Fruit fly (Drosophila melanogaster) whole organism, embryonic: ENCODE data around the gene CG13127.

Experiments
- Abd-B ChIP-seq: fragments of 200-800 bp; sonication (Bioruptor generic); optimal IDR thresholded peaks from 2 replicates; lab custom pipeline; 2018; ENCODE audit warnings: missing biosample characterization, mild to moderate bottlenecking, missing genetic modification characterization, moderate library complexity
- Atf3 ChIP-seq: fragments of 200-800 bp; sonication (Bioruptor generic); optimal IDR thresholded peaks from 3 replicates; lab custom pipeline; 2016; ENCODE audit warnings: missing biosample characterization, missing genetic modification characterization
- CG10274 ChIP-seq: fragments of 200-800 bp; sonication (Bioruptor generic); optimal IDR thresholded peaks from 3 replicates; lab custom pipeline; 2017; ENCODE audit warnings: missing biosample characterization, mild to moderate bottlenecking, missing genetic modification characterization
- CG10366 ChIP-seq: fragments of 200-800 bp; sonication (Bioruptor generic); IDR thresholded peaks from 2 replicates; pipeline ENCODE4 v1.3.6; 2022; ENCODE audit warnings: missing biosample characterization, missing genetic modification characterization
- CG12104 ChIP-seq: fragments of 200-800 bp; sonication (Bioruptor generic); optimal IDR thresholded peaks from 3 replicates; lab custom pipeline; 2016; ENCODE audit warnings: missing biosample characterization, missing genetic modification characterization
- CG13123 ChIP-seq: fragments of 200-800 bp; sonication (Bioruptor generic); optimal IDR thresholded peaks from 2 replicates; lab custom pipeline; 2016; ENCODE audit warnings: missing biosample characterization, missing genetic modification characterization
- CG18262 ChIP-seq: fragments of 200-800 bp; optimal IDR thresholded peaks from 3 replicates; lab custom pipeline; 2019; ENCODE audit warnings: missing biosample characterization, mild to moderate bottlenecking, missing genetic modification characterization, moderate library complexity
- CG18599 ChIP-seq: fragments of 200-800 bp; sonication (Bioruptor generic); optimal IDR thresholded peaks from 3 replicates; lab custom pipeline; 2017; ENCODE audit warnings: missing biosample characterization, missing genetic modification characterization, mild to moderate bottlenecking, moderate library complexity, missing genetic modification reagents
- CG2129 ChIP-seq: fragments of 200-800 bp; sonication (Bioruptor generic); IDR thresholded peaks from 2 replicates; pipeline ENCODE4 v1.3.6; 2022; ENCODE audit warnings: missing biosample characterization, missing genetic modification characterization; ENCODE audit not compliant: partially characterized antibody
- CG3407 ChIP-seq: fragments of 200-800 bp; sonication (Bioruptor generic); optimal IDR thresholded peaks from 2 replicates; lab custom pipeline; 2018; ENCODE audit warnings: missing biosample characterization, mild to moderate bottlenecking, missing genetic modification characterization
- CG3995 ChIP-seq: fragments of 200-800 bp; sonication (Bioruptor generic); optimal IDR thresholded peaks from 3 replicates; lab custom pipeline; 2016; ENCODE audit warnings: missing biosample characterization, missing genetic modification characterization
- CG4820 ChIP-seq: fragments of 200-800 bp; sonication (Bioruptor generic); optimal IDR thresholded peaks from 3 replicates; lab custom pipeline; 2016; ENCODE audit warnings: missing biosample characterization, missing genetic modification characterization
- CG5180 ChIP-seq: fragments of 200-800 bp; sonication (Bioruptor generic); optimal IDR thresholded peaks from 3 replicates; lab custom pipeline; 2017; ENCODE audit warnings: missing biosample characterization, missing genetic modification characterization, mild to moderate bottlenecking, moderate library complexity, missing genetic modification reagents
- CG6683 ChIP-seq: fragments of 200-800 bp; sonication (Bioruptor generic); optimal IDR thresholded peaks from 2 replicates; lab custom pipeline; 2017; ENCODE audit warnings: missing biosample characterization, mild to moderate bottlenecking, missing genetic modification characterization, missing genetic modification reagents
- CG6854 ChIP-seq: fragments of 200-800 bp; sonication (Bioruptor generic); optimal IDR thresholded peaks from 3 replicates; lab custom pipeline; 2017; ENCODE audit warnings: missing biosample characterization, mild to moderate bottlenecking, missing genetic modification characterization
- CG7928 ChIP-seq: fragments of 200-800 bp; sonication (Bioruptor generic); optimal IDR thresholded peaks from 2 replicates; lab custom pipeline; 2017; ENCODE audit warnings: missing biosample characterization, mild to moderate bottlenecking, missing genetic modification characterization
- CG8388 ChIP-seq: fragments of 200-800 bp; sonication (Bioruptor generic); optimal IDR thresholded peaks from 2 replicates; lab custom pipeline; 2019; ENCODE audit warnings: missing biosample characterization, mild to moderate bottlenecking, missing genetic modification characterization, moderate library complexity
- Dad ChIP-seq: fragments of 200-800 bp; sonication (Bioruptor generic); optimal IDR thresholded peaks from 3 replicates; lab custom pipeline; 2016; ENCODE audit warnings: missing biosample characterization, missing genetic modification characterization
- Doc3 ChIP-seq: fragments of 200-800 bp; sonication (Bioruptor generic); IDR thresholded peaks from 3 replicates; pipeline ENCODE4 v1.3.6; 2022; ENCODE audit warnings: missing biosample characterization, missing genetic modification characterization; ENCODE audit not compliant: partially characterized antibody
- E2f2 ChIP-seq: fragments of 200-800 bp; sonication (Bioruptor generic); IDR thresholded peaks from 2 replicates; pipeline ENCODE4 v1.3.6; 2022; ENCODE audit warnings: missing biosample characterization, missing genetic modification characterization
- HLHmδ ChIP-seq: fragments of 200-800 bp; sonication (Bioruptor generic); optimal IDR thresholded peaks from 2 replicates; lab custom pipeline; 2018; ENCODE audit warnings: missing biosample characterization, mild to moderate bottlenecking, missing genetic modification characterization, moderate library complexity
- Jarid2 ChIP-seq: fragments of 200-800 bp; sonication (Bioruptor generic); optimal IDR thresholded peaks from 3 replicates; lab custom pipeline; 2017; ENCODE audit warnings: mild to moderate bottlenecking, missing biosample characterization, missing genetic modification reagents, missing genetic modification characterization
- NC2β ChIP-seq: fragments of 200-800 bp; sonication (Bioruptor generic); optimal IDR thresholded peaks from 2 replicates; lab custom pipeline; 2016; ENCODE audit warnings: missing biosample characterization, missing genetic modification characterization
- NFAT ChIP-seq: fragments of 200-800 bp; sonication (Bioruptor generic); IDR thresholded peaks from 2 replicates; pipeline ENCODE4 v1.3.6; 2022; ENCODE audit warnings: missing biosample characterization, missing genetic modification characterization
- Nf-YC ChIP-seq: fragments of 200-800 bp; optimal IDR thresholded peaks from 3 replicates; lab custom pipeline; 2019; ENCODE audit warnings: missing biosample characterization, mild to moderate bottlenecking, missing genetic modification characterization, moderate library complexity
- Ptx1 ChIP-seq: fragments of 200-800 bp; sonication (Bioruptor generic); IDR thresholded peaks from 2 replicates; pipeline ENCODE4 v1.3.6; 2022; ENCODE audit warnings: missing biosample characterization, missing genetic modification characterization
- Scr ChIP-seq: fragments of 200-800 bp; sonication (Bioruptor generic); IDR thresholded peaks from 2 replicates; pipeline ENCODE4 v1.3.6; 2022; ENCODE audit warnings: missing biosample characterization, missing genetic modification characterization; ENCODE audit not compliant: partially characterized antibody
- caup ChIP-seq: fragments of 200-800 bp; sonication (Bioruptor generic); optimal IDR thresholded peaks from 3 replicates; lab custom pipeline; 2017; ENCODE audit warnings: missing biosample characterization, mild to moderate bottlenecking, missing genetic modification characterization, moderate library complexity; ENCODE audit not compliant: severe bottlenecking
- dan ChIP-seq: fragments of 200-800 bp; sonication (Bioruptor generic); IDR thresholded peaks from 2 replicates; pipeline ENCODE4 v1.3.6; 2022; ENCODE audit warnings: missing biosample characterization, missing genetic modification characterization
- dimm ChIP-seq: fragments of 200-800 bp; sonication (Bioruptor generic); IDR thresholded peaks from 2 replicates; pipeline ENCODE4 v1.3.6; 2022; ENCODE audit warnings: missing biosample characterization, missing genetic modification characterization
- eyg ChIP-seq: fragments of 200-800 bp; sonication (Bioruptor generic); optimal IDR thresholded peaks from 3 replicates; lab custom pipeline; 2016; ENCODE audit warnings: missing biosample characterization, missing genetic modification characterization
- fd102C ChIP-seq: fragments of 200-800 bp; sonication (Bioruptor generic); optimal IDR thresholded peaks from 2 replicates; lab custom pipeline; 2018; ENCODE audit warnings: missing biosample characterization, mild to moderate bottlenecking, missing genetic modification characterization, moderate library complexity
- ftz-f1 ChIP-seq: fragments of 200-800 bp; sonication (Bioruptor generic); optimal IDR thresholded peaks from 2 replicates; lab custom pipeline; 2016; ENCODE audit warnings: missing biosample characterization, missing genetic modification characterization
- fu2 ChIP-seq: fragments of 200-800 bp; sonication (Bioruptor generic); optimal IDR thresholded peaks from 2 replicates; lab custom pipeline; 2016; ENCODE audit warnings: missing biosample characterization, missing genetic modification characterization
- gfzf ChIP-seq: fragments of 200-800 bp; sonication (Bioruptor generic); optimal IDR thresholded peaks from 2 replicates; lab custom pipeline; 2016; ENCODE audit warnings: missing biosample characterization, mild to moderate bottlenecking, missing genetic modification characterization, moderate library complexity
- h ChIP-seq: fragments of >200 bp; optimal IDR thresholded peaks from 2 replicates; lab custom pipeline; 2017
- insv ChIP-seq, 2 experiments: fragments of 200-800 bp; sonication (Bioruptor generic); optimal IDR thresholded peaks; 3 replicates each; lab custom pipeline; 2016 to 2018; ENCODE audit warnings: missing biosample characterization in 2 of 2, missing genetic modification characterization in 2 of 2
- klu ChIP-seq: fragments of 200-800 bp; sonication (Bioruptor generic); IDR thresholded peaks from 2 replicates; pipeline ENCODE4 v1.3.6; 2022; ENCODE audit warnings: missing biosample characterization, missing genetic modification characterization
- lmd ChIP-seq: fragments of 200-800 bp; sonication (Bioruptor generic); IDR thresholded peaks from 2 replicates; pipeline ENCODE4 v1.3.6; 2022; ENCODE audit warnings: missing biosample characterization, missing genetic modification characterization
- onecut ChIP-seq: fragments of 200-800 bp; sonication (Bioruptor generic); IDR thresholded peaks from 2 replicates; pipeline ENCODE4 v1.3.6; 2022; ENCODE audit warnings: missing biosample characterization, missing genetic modification characterization
- pho ChIP-seq: fragments of 200-800 bp; sonication (Bioruptor generic); optimal IDR thresholded peaks from 2 replicates; lab custom pipeline; 2016; ENCODE audit warnings: missing biosample characterization, missing genetic modification characterization
- pita ChIP-seq: fragments of 200-800 bp; sonication (Bioruptor generic); optimal IDR thresholded peaks from 2 replicates; lab custom pipeline; 2017; ENCODE audit warnings: missing biosample characterization, mild to moderate bottlenecking, missing genetic modification characterization
- sna ChIP-seq: fragments of 200-800 bp; sonication (Bioruptor generic); IDR thresholded peaks from 2 replicates; pipeline ENCODE4 v1.3.6; 2022; ENCODE audit warnings: missing biosample characterization, missing genetic modification characterization; ENCODE audit not compliant: partially characterized antibody
- tin ChIP-seq: fragments of 200-800 bp; sonication (Bioruptor generic); optimal IDR thresholded peaks from 3 replicates; lab custom pipeline; 2016; ENCODE audit warnings: missing biosample characterization, missing genetic modification characterization
- tll ChIP-seq, 2 experiments: fragments of 200-800 bp in 1 of 2; fragments of >200 bp in 1 of 2; sonication (Bioruptor generic) in 1 of 2; optimal IDR thresholded peaks; 2 replicates each; lab custom pipeline; 2017 to 2019; ENCODE audit warnings: missing biosample characterization in 2 of 2, missing genetic modification characterization in 2 of 2, mild to moderate bottlenecking in 1 of 2, moderate library complexity in 1 of 2
- vnd ChIP-seq: fragments of 200-800 bp; sonication (Bioruptor generic); IDR thresholded peaks from 3 replicates; pipeline ENCODE4 v1.3.6; 2022; ENCODE audit warnings: missing biosample characterization, missing genetic modification characterization; ENCODE audit not compliant: partially characterized antibody
- yki ChIP-seq: fragments of >200 bp; optimal IDR thresholded peaks from 3 replicates; lab custom pipeline; 2018
- zen ChIP-seq: fragments of 200-800 bp; sonication (Bioruptor generic); optimal IDR thresholded peaks from 3 replicates; lab custom pipeline; 2018; ENCODE audit warnings: missing biosample characterization, mild to moderate bottlenecking, missing genetic modification characterization, moderate library complexity

CG13127 gene

DNA sequence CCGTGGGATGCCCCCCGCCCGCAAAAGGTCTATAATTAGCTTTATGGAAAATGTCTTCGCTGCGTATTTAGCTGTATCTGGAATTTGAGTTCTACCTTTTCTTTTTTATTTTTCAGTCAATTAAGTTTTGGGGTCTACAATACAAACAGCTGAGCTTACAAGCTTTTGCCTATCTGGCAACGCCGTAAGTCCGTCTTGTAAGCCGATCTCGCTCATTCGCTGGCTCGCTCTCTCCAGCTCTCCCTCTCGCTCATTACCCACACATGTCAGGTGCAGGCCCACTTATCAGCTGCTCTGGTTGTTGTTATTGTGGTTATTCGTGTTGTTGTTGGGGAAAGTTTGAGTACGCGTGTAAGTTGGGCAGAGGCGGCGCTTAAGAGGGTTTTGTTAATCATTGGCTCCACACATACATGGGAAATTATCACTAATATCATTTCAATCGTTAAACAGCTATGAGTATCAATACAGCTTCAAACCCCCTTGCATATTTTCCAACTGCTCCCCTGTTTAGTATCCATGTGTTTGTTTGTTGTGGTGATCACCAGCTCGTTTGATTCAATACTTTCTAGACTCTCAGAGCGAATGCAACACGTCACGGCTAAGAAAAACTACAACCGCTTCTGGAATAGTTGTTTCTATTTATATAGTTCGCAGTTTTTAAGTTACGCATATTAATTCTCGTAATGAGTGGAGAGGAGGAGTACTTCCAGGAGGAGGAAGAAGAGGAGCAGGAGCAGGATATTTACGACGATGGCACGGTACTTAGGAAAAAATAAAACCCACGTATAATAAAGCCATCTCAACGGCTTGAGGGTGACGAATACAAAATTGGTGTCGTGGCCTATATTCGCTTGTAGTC lies 16.4 kb upstream of the CG13127 start (continued):
- TF ChIP-seq pita (GFP tag; lab: Kevin White, UChicago): no peak
- no peak for TF ChIP-seq CG2129
- 0 out of 2 replicates have a peak, but pooled peaks have one; percentile 18 for TF ChIP-seq sna (GFP tag; lab: Robert Waterston, UW)
- TF ChIP-seq CG8388 (GFP tag; lab: Kevin White, UChicago): peak; percentile 90
- TF ChIP-seq tll (GFP tag; optimal IDR thresholded peaks at IDR 0.05; lab: Kevin White, UChicago): no peak
- no peak for TF ChIP-seq Doc3 (GFP tag; lab: Robert Waterston, UW)
- peak; percentile 90 for TF ChIP-seq CG6683 (GFP tag; lab: Kevin White, UChicago)
- TF ChIP-seq CG6854 (GFP tag; lab: Kevin White, UChicago): peak; percentile 91
- TF ChIP-seq CG18599 (GFP tag; lab: Kevin White, UChicago): peak; percentile 98
- no peak for TF ChIP-seq h (lab: Kevin White, UChicago)
- peak; percentile 90 for TF ChIP-seq CG10274
- TF ChIP-seq CG13123 (GFP tag; lab: Kevin White, UChicago): peak; percentile 93
- peak; percentile 95 for TF ChIP-seq Abd-B (GFP tag; lab: Kevin White, UChicago)
- peak; percentile 84 for TF ChIP-seq Nf-YC
- TF ChIP-seq yki (lab: Kevin White, UChicago): no peak
- peak; percentile 77 for TF ChIP-seq CG7928 (GFP tag; lab: Kevin White, UChicago)
- peak; percentile 96 for TF ChIP-seq Atf3 (GFP tag; lab: Kevin White, UChicago)
- peak; percentile 94 for TF ChIP-seq dimm (GFP tag; lab: Robert Waterston, UW)
- peak; percentile 1 for TF ChIP-seq fd102C (GFP tag; lab: Kevin White, UChicago)
- peak; percentile 93 for TF ChIP-seq zen (tag; lab: Kevin White, UChicago)
- TF ChIP-seq klu (GFP tag; lab: Robert Waterston, UW): peak; percentile 90
- TF ChIP-seq CG4820 (GFP tag; lab: Kevin White, UChicago): peak; percentile 94
- TF ChIP-seq E2f2 (GFP tag; lab: Robert Waterston, UW): peak; percentile 77
- TF ChIP-seq caup: peak; percentile 97
- peak; percentile 97 for TF ChIP-seq tin
- TF ChIP-seq CG3995 (GFP tag; lab: Kevin White, UChicago): peak; percentile 84
- TF ChIP-seq pho (GFP tag; lab: Kevin White, UChicago): peak; percentile 98
- TF ChIP-seq vnd (GFP tag; lab: Robert Waterston, UW): no peak
- peak; percentile 82 for TF ChIP-seq HLHmδ (GFP tag; lab: Kevin White, UChicago)
- TF ChIP-seq CG5180 (GFP tag; lab: Kevin White, UChicago): peak; percentile 86
- TF ChIP-seq Jarid2 (GFP tag; lab: Kevin White, UChicago): peak; percentile 82
- TF ChIP-seq insv (GFP tag; optimal IDR thresholded peaks at IDR 0.05; lab: Kevin White, UChicago): peak; percentile 14 to 26
- peak; percentile 97 for TF ChIP-seq NC2β
- no peak for TF ChIP-seq Scr (GFP tag; lab: Robert Waterston, UW)
- TF ChIP-seq CG3407: peak; percentile 92
- peak; percentile 94 for TF ChIP-seq eyg
- TF ChIP-seq lmd (GFP tag; lab: Robert Waterston, UW): peak; percentile 98
- peak; percentile 94 for TF ChIP-seq CG18262
- TF ChIP-seq Ptx1 (GFP tag; lab: Robert Waterston, UW): peak; percentile 97
- TF ChIP-seq gfzf (GFP tag; lab: Kevin White, UChicago): peak; percentile 16
- TF ChIP-seq CG10366 (GFP tag; lab: Robert Waterston, UW): peak; percentile 98
- peak; percentile 94 for TF ChIP-seq CG12104 (GFP tag; lab: Kevin White, UChicago)
- peak; percentile 95 for TF ChIP-seq onecut (GFP tag; lab: Robert Waterston, UW)
- TF ChIP-seq Dad (GFP tag; lab: Kevin White, UChicago): peak; percentile 97
- TF ChIP-seq fu2: peak; percentile 97
- no peak; the same call in none of the 2 replicates for TF ChIP-seq dan (GFP tag; lab: Robert Waterston, UW)
- TF ChIP-seq NFAT (GFP tag; lab: Robert Waterston, UW): peak; percentile 98
- TF ChIP-seq ftz-f1: no peak
